Worm (Caenorhabditis elegans) whole organism, midembryonic: ENCODE measurements around the gene M02F4.1.

Experiments used
- T22C8.4 ChIP-seq: fragments of 200-800 bp; sonication (Bioruptor generic); IDR thresholded peaks from 2 replicates; pipeline ENCODE4 v1.3.6; 2022; ENCODE audit warnings: missing genetic modification characterization, missing compliant biosample characterization
- cog-1 ChIP-seq: sonication (generic microtip); optimal IDR thresholded peaks from 2 replicates; lab custom pipeline; 2016; ENCODE audit warnings: missing genetic modification characterization, missing compliant biosample characterization
- flt-1 ChIP-seq: fragments of 200-800 bp; sonication (Bioruptor generic); IDR thresholded peaks from 2 replicates; pipeline ENCODE4 v1.3.6; 2022; ENCODE audit warnings: missing genetic modification characterization, missing compliant biosample characterization
- klf-2 ChIP-seq: fragments of 200-800 bp; sonication (Bioruptor generic); conservative IDR thresholded peaks from 2 replicates; pipeline ENCODE4 v1.3.6; 2022; ENCODE audit warnings: missing genetic modification reagents, missing genetic modification characterization, missing compliant biosample characterization
- med-1 ChIP-seq: sonication (generic microtip); optimal IDR thresholded peaks from 2 replicates; lab custom pipeline; 2017; ENCODE audit warnings: missing genetic modification characterization, mild to moderate bottlenecking, missing compliant biosample characterization, antibody characterized with exemption, missing genetic modification reagents; ENCODE audit not compliant: insufficient read depth
- ref-1 ChIP-seq: fragments of 200-800 bp; sonication (Bioruptor generic); conservative IDR thresholded peaks from 2 replicates; pipeline ENCODE4 v1.3.6; 2022; ENCODE audit warnings: missing genetic modification reagents, missing genetic modification characterization, missing compliant biosample characterization
- tab-1 ChIP-seq: fragments of 200-800 bp; sonication (Bioruptor generic); IDR thresholded peaks from 2 replicates; pipeline ENCODE4 v1.3.6; 2022; ENCODE audit warnings: missing genetic modification characterization, missing compliant biosample characterization
- ztf-23 ChIP-seq: fragments of 200-800 bp; sonication (Bioruptor generic); IDR thresholded peaks from 2 replicates; pipeline ENCODE4 v1.3.6; 2022; ENCODE audit warnings: missing genetic modification reagents, missing genetic modification characterization, missing compliant biosample characterization
- ztf-29 ChIP-seq: fragments of 200-800 bp; sonication (Bioruptor generic); IDR thresholded peaks from 2 replicates; pipeline ENCODE4 v1.3.6; 2022; ENCODE audit warnings: missing genetic modification reagents, missing genetic modification characterization, missing compliant biosample characterization

Gene M02F4.1

ce11 chrX:3049233-3049632, 20.3 kb upstream of the M02F4.1 start:
- TF ChIP-seq ztf-23 (GFP tag; lab: Robert Waterston, UW) (no peak), cog-1 (tag; lab: Kevin White, UChicago) (no peak), klf-2 (GFP tag; lab: Robert Waterston, UW) (no peak), ref-1 (GFP tag; lab: Robert Waterston, UW) (no peak), tab-1 (no peak), flt-1 (GFP tag; lab: Robert Waterston, UW) (no peak)

ce11 chrX:3048696-3049095, 19.8 kb upstream of the M02F4.1 start:
- TF ChIP-seq ztf-23 (GFP tag; lab: Robert Waterston, UW): no peak
- no peak for TF ChIP-seq med-1 (GFP tag; lab: Kevin White, UChicago)
- no peak for TF ChIP-seq klf-2 (GFP tag; lab: Robert Waterston, UW)
- no peak for TF ChIP-seq T22C8.4 (GFP tag; lab: Robert Waterston, UW)
- no peak for TF ChIP-seq flt-1 (GFP tag; lab: Robert Waterston, UW)

ce11 chrX:3047224-3047623, 18.3 kb upstream of the M02F4.1 start:
- TF ChIP-seq T22C8.4 (GFP tag; lab: Robert Waterston, UW) (no peak), ztf-23 (GFP tag; lab: Robert Waterston, UW) (no peak), ref-1 (GFP tag; lab: Robert Waterston, UW) (no peak), ztf-29 (GFP tag; lab: Robert Waterston, UW) (no peak), tab-1 (no peak), cog-1 (tag; lab: Kevin White, UChicago) (no peak), med-1 (GFP tag; lab: Kevin White, UChicago) (no peak), flt-1 (GFP tag; lab: Robert Waterston, UW) (no peak), klf-2 (GFP tag; lab: Robert Waterston, UW) (no peak)

- TF ChIP-seq tab-1 (no peak), klf-2 (GFP tag; lab: Robert Waterston, UW) (no peak), cog-1 (tag; lab: Kevin White, UChicago) (no peak), T22C8.4 (GFP tag; lab: Robert Waterston, UW) (no peak), ztf-23 (GFP tag; lab: Robert Waterston, UW) (no peak)
Observed at ce11 chrX:3045466-3045865, 16.5 kb upstream of the M02F4.1 start, which contains the start of gene cnnm-3. cnnm-3 (minus strand) TSS chrX:3045847.

ce11 chrX:3040609-3041008, 11.7 kb upstream of the M02F4.1 start:
- TF ChIP-seq ztf-29 (GFP tag; lab: Robert Waterston, UW): no peak
- TF ChIP-seq T22C8.4 (GFP tag; lab: Robert Waterston, UW): no peak
- no peak for TF ChIP-seq flt-1 (GFP tag; lab: Robert Waterston, UW)
- no peak for TF ChIP-seq tab-1
- no peak for TF ChIP-seq ztf-23 (GFP tag; lab: Robert Waterston, UW)
- TF ChIP-seq cog-1 (tag; lab: Kevin White, UChicago): no peak
- TF ChIP-seq med-1 (GFP tag; lab: Kevin White, UChicago): no peak
- no peak for TF ChIP-seq klf-2 (GFP tag; lab: Robert Waterston, UW)
- no peak for TF ChIP-seq ref-1 (GFP tag; lab: Robert Waterston, UW)

- TF ChIP-seq klf-2 (GFP tag; lab: Robert Waterston, UW): no peak
- no peak for TF ChIP-seq ref-1 (GFP tag; lab: Robert Waterston, UW)
- no peak for TF ChIP-seq ztf-23 (GFP tag; lab: Robert Waterston, UW)
- TF ChIP-seq cog-1 (tag; lab: Kevin White, UChicago): no peak
- no peak for TF ChIP-seq med-1 (GFP tag; lab: Kevin White, UChicago)
- no peak for TF ChIP-seq ztf-29 (GFP tag; lab: Robert Waterston, UW)
- no peak for TF ChIP-seq T22C8.4 (GFP tag; lab: Robert Waterston, UW)
- no peak for TF ChIP-seq flt-1 (GFP tag; lab: Robert Waterston, UW)
Observed at ce11 chrX:3040021-3040420, 11.1 kb upstream of the M02F4.1 start.

ce11 chrX:3035972-3036379, 7.0 kb upstream of the M02F4.1 start:
- peak; percentile 95 for TF ChIP-seq klf-2 (GFP tag; lab: Robert Waterston, UW)
- TF ChIP-seq ref-1 (GFP tag; lab: Robert Waterston, UW): peak; percentile 92
- TF ChIP-seq T22C8.4 (GFP tag; lab: Robert Waterston, UW): peak; percentile 94
- TF ChIP-seq med-1 (GFP tag; lab: Kevin White, UChicago): peak; percentile 79
- TF ChIP-seq tab-1: peak; percentile 97
- peak; percentile 96 for TF ChIP-seq ztf-29 (GFP tag; lab: Robert Waterston, UW)
- peak; percentile 92 for TF ChIP-seq cog-1 (tag; lab: Kevin White, UChicago)
- peak; percentile 98 for TF ChIP-seq ztf-23 (GFP tag; lab: Robert Waterston, UW)
- TF ChIP-seq flt-1 (GFP tag; lab: Robert Waterston, UW): peak; percentile 97

- TF ChIP-seq ref-1 (GFP tag; lab: Robert Waterston, UW): no peak
- TF ChIP-seq klf-2 (GFP tag; lab: Robert Waterston, UW): no peak
- TF ChIP-seq T22C8.4 (GFP tag; lab: Robert Waterston, UW): no peak
- no peak for TF ChIP-seq ztf-29 (GFP tag; lab: Robert Waterston, UW)
- no peak for TF ChIP-seq ztf-23 (GFP tag; lab: Robert Waterston, UW)
- no peak for TF ChIP-seq cog-1 (tag; lab: Kevin White, UChicago)
- no peak for TF ChIP-seq med-1 (GFP tag; lab: Kevin White, UChicago)
- TF ChIP-seq flt-1 (GFP tag; lab: Robert Waterston, UW): no peak
- TF ChIP-seq tab-1: no peak
Observed at ce11 chrX:3034203-3034602, 5.3 kb upstream of the M02F4.1 start, which contains the start of gene M02F4.2. M02F4.2 (minus strand) TSS chrX:3034303.

ce11 chrX:3033492-3033891, 4.6 kb upstream of the M02F4.1 start:
- TF ChIP-seq med-1 (GFP tag; lab: Kevin White, UChicago) (no peak), ztf-29 (GFP tag; lab: Robert Waterston, UW) (no peak), tab-1 (no peak), ref-1 (GFP tag; lab: Robert Waterston, UW) (no peak), ztf-23 (GFP tag; lab: Robert Waterston, UW) (no peak), cog-1 (tag; lab: Kevin White, UChicago) (no peak), klf-2 (GFP tag; lab: Robert Waterston, UW) (no peak), flt-1 (GFP tag; lab: Robert Waterston, UW) (no peak)
